Fruit fly (Drosophila melanogaster) whole organism: ENCODE data around the gene CG17625.

Source experiments
- CG8478 ChIP-seq: fragments of >200 bp; optimal IDR thresholded peaks from 2 replicates; lab custom pipeline; 2018; ENCODE audit warnings: inconsistent platforms
- Dll ChIP-seq: fragments of >200 bp; optimal IDR thresholded peaks from 2 replicates; lab custom pipeline; 2017
- psq ChIP-seq: fragments of >200 bp; optimal IDR thresholded peaks from 2 replicates; lab custom pipeline; 2017
- usp ChIP-seq: fragments of >200 bp; optimal IDR thresholded peaks from 2 replicates; lab custom pipeline; 2017; ENCODE audit warnings: missing biosample characterization, missing genetic modification characterization, mixed read lengths

DNA sequence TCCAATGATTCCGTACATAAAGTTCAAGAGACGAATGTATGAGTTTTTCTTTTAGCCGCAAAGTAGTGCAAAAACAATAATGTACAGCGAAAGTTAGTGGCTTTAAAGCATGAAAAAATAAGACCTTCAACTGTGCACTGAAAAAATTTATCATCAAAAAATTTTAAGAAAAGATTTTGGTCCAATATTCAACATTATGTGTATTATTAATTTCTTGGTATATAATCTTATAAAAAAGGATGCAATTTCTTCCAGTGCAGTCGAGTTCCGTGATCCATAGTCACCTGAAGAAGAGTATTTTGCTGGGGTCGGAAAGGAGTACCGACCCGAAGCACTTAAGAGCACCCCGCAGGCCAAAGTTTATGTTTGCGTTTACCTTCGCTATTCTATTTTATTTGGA, 18.0 kb upstream of the CG17625 start:
- TF ChIP-seq usp, result no peak
- TF ChIP-seq psq (lab: Kevin White, UChicago), result no peak
- TF ChIP-seq CG8478 (lab: Kevin White, UChicago), result no peak
- TF ChIP-seq Dll (lab: Kevin White, UChicago), result no peak
